Worm (Caenorhabditis elegans) whole organism, young adult: ENCODE measurements around the gene F25A2.1.

Experiments used
- B0019.2 ChIP-seq: fragments of 200-800 bp; sonication (Bioruptor generic); conservative IDR thresholded peaks from 2 replicates; pipeline ENCODE4 v1.3.6; 2022; ENCODE audit warnings: missing genetic modification reagents, missing genetic modification characterization, missing compliant biosample characterization
- B0336.3 ChIP-seq: fragments of 200-800 bp; sonication (Bioruptor generic); IDR thresholded peaks from 2 replicates; pipeline ENCODE4 v1.3.6; 2022; ENCODE audit warnings: missing genetic modification characterization, missing compliant biosample characterization
- F33H1.4 ChIP-seq: fragments of 200-800 bp; sonication (Bioruptor generic); IDR thresholded peaks from 2 replicates; pipeline ENCODE4 v1.3.6; 2022; ENCODE audit warnings: missing genetic modification reagents, missing genetic modification characterization, missing compliant biosample characterization
- F39B2.1 ChIP-seq: fragments of 200-800 bp; sonication (Bioruptor generic); IDR thresholded peaks from 2 replicates; pipeline ENCODE4 v1.3.6; 2022; ENCODE audit warnings: missing genetic modification reagents, missing genetic modification characterization, missing compliant biosample characterization
- F49E8.2 ChIP-seq: sonication (generic microtip); optimal IDR thresholded peaks from 3 replicates; lab custom pipeline; 2017; ENCODE audit warnings: missing genetic modification characterization, mild to moderate bottlenecking, missing compliant biosample characterization, antibody characterized with exemption, moderate library complexity; ENCODE audit not compliant: insufficient read depth
- K11D2.4 ChIP-seq: fragments of 200-800 bp; sonication (Bioruptor generic); IDR thresholded peaks from 2 replicates; pipeline ENCODE4 v1.3.6; 2022; ENCODE audit warnings: missing genetic modification reagents, missing genetic modification characterization, missing compliant biosample characterization
- K12H6.12 ChIP-seq: fragments of 200-800 bp; sonication (Bioruptor generic); optimal IDR thresholded peaks from 2 replicates; lab custom pipeline; 2018; ENCODE audit warnings: mild to moderate bottlenecking, missing genetic modification characterization, missing compliant biosample characterization
- T07F8.4 ChIP-seq: sonication (generic microtip); optimal IDR thresholded peaks from 2 replicates; lab custom pipeline; 2016; ENCODE audit warnings: mild to moderate bottlenecking, missing genetic modification characterization, moderate library complexity, missing compliant biosample characterization
- Y53F4B.3 ChIP-seq: fragments of 200-800 bp; sonication (Bioruptor generic); IDR thresholded peaks from 2 replicates; pipeline ENCODE4 v1.3.6; 2022; ENCODE audit warnings: missing genetic modification reagents, missing genetic modification characterization, missing compliant biosample characterization
- Y79H2A.3 ChIP-seq: fragments of 200-800 bp; sonication (Bioruptor generic); conservative IDR thresholded peaks from 2 replicates; pipeline ENCODE4 v1.3.6; 2022; ENCODE audit warnings: missing genetic modification reagents, missing genetic modification characterization, missing compliant biosample characterization
- ZK185.1 ChIP-seq: sonication (generic microtip); optimal IDR thresholded peaks from 2 replicates; lab custom pipeline; 2016; ENCODE audit warnings: mild to moderate bottlenecking, missing genetic modification characterization, missing compliant biosample characterization; ENCODE audit not compliant: poor library complexity, severe bottlenecking
- bed-1 ChIP-seq: fragments of 200-800 bp; sonication (Bioruptor generic); IDR thresholded peaks from 2 replicates; pipeline ENCODE4 v1.3.6; 2022; ENCODE audit warnings: missing genetic modification reagents, missing genetic modification characterization, missing compliant biosample characterization
- ccch-3 ChIP-seq: fragments of 200-800 bp; sonication (Bioruptor generic); optimal IDR thresholded peaks from 2 replicates; lab custom pipeline; 2018; ENCODE audit warnings: mild to moderate bottlenecking, missing genetic modification characterization, missing compliant biosample characterization
- cebp-2 ChIP-seq: fragments of 200-800 bp; sonication (Bioruptor generic); IDR thresholded peaks from 2 replicates; pipeline ENCODE4 v1.3.6; 2022; ENCODE audit warnings: missing genetic modification characterization, missing compliant biosample characterization
- ceh-100 ChIP-seq: fragments of 200-800 bp; sonication (Bioruptor generic); IDR thresholded peaks from 2 replicates; pipeline ENCODE4 v1.3.6; 2022; ENCODE audit warnings: missing genetic modification reagents, missing genetic modification characterization, missing compliant biosample characterization
- ceh-91 ChIP-seq: fragments of 200-800 bp; sonication (Bioruptor generic); IDR thresholded peaks from 2 replicates; pipeline ENCODE4 v1.3.6; 2022; ENCODE audit warnings: missing genetic modification reagents, missing genetic modification characterization, missing compliant biosample characterization
- chd-7 ChIP-seq: sonication (generic microtip); optimal IDR thresholded peaks from 2 replicates; lab custom pipeline; 2016; ENCODE audit warnings: mild to moderate bottlenecking, missing genetic modification characterization, moderate library complexity, missing compliant biosample characterization
- dpl-1 ChIP-seq: fragments of 150-350 bp; optimal IDR thresholded peaks from 2 replicates; lab custom pipeline; 2014; ENCODE audit warnings: missing biosample characterization, missing genetic modification reagents, missing genetic modification characterization
- efl-1 ChIP-seq: fragments of 150-350 bp; optimal IDR thresholded peaks from 2 replicates; lab custom pipeline; 2014; ENCODE audit warnings: missing biosample characterization, missing genetic modification reagents, missing genetic modification characterization
- egl-18 ChIP-seq: fragments of 200-800 bp; sonication (Bioruptor generic); IDR thresholded peaks from 2 replicates; pipeline ENCODE4 v1.3.6; 2022; ENCODE audit warnings: missing genetic modification reagents, missing genetic modification characterization, missing compliant biosample characterization
- egl-44 ChIP-seq: fragments of 200-800 bp; sonication (Bioruptor generic); IDR thresholded peaks from 2 replicates; pipeline ENCODE4 v1.3.6; 2022; ENCODE audit warnings: missing genetic modification reagents, missing genetic modification characterization, missing compliant biosample characterization
- egrh-3 ChIP-seq: fragments of 200-800 bp; sonication (Bioruptor generic); IDR thresholded peaks from 2 replicates; pipeline ENCODE4 v1.3.6; 2022; ENCODE audit warnings: missing genetic modification reagents, missing genetic modification characterization, missing compliant biosample characterization
- ekl-4 ChIP-seq: fragments of 200-800 bp; sonication (Bioruptor generic); IDR thresholded peaks from 2 replicates; pipeline ENCODE4 v1.3.6; 2022; ENCODE audit warnings: missing genetic modification reagents, missing genetic modification characterization, missing compliant biosample characterization
- fkh-3 ChIP-seq: sonication (generic microtip); optimal IDR thresholded peaks from 2 replicates; lab custom pipeline; 2016; ENCODE audit warnings: mild to moderate bottlenecking, missing genetic modification characterization, missing compliant biosample characterization
- hsf-1 ChIP-seq: fragments of 200-800 bp; sonication (Bioruptor generic); IDR thresholded peaks from 2 replicates; pipeline ENCODE4 v1.3.6; 2022; ENCODE audit warnings: missing genetic modification reagents, missing genetic modification characterization, missing compliant biosample characterization
- let-607 ChIP-seq, 2 experiments: fragments of 200-800 bp in 1 of 2; sonication (Bioruptor generic) in 1 of 2; sonication (generic microtip) in 1 of 2; optimal IDR thresholded peaks; 2 replicates each; lab custom pipeline; 2016 to 2018; ENCODE audit warnings: mild to moderate bottlenecking in 2 of 2, missing compliant biosample characterization in 2 of 2, missing genetic modification characterization in 2 of 2, moderate library complexity in 2 of 2, missing genotype in 1 of 2
- lin-26 ChIP-seq: fragments of 200-800 bp; sonication (Bioruptor generic); IDR thresholded peaks from 2 replicates; pipeline ENCODE4 v1.3.6; 2022; ENCODE audit warnings: missing genetic modification reagents, missing genetic modification characterization, missing compliant biosample characterization
- lin-54 ChIP-seq: fragments of 200-800 bp; sonication (Bioruptor generic); optimal IDR thresholded peaks from 2 replicates; lab custom pipeline; 2018; ENCODE audit warnings: mild to moderate bottlenecking, missing genetic modification characterization, missing compliant biosample characterization
- madf-10 ChIP-seq: sonication (generic microtip); optimal IDR thresholded peaks from 2 replicates; lab custom pipeline; 2016; ENCODE audit warnings: mild to moderate bottlenecking, missing genetic modification characterization, missing compliant biosample characterization
- madf-3 ChIP-seq: fragments of 200-800 bp; sonication (Bioruptor generic); IDR thresholded peaks from 2 replicates; pipeline ENCODE4 v1.3.6; 2022; ENCODE audit warnings: missing genetic modification reagents, missing genetic modification characterization, missing compliant biosample characterization
- mcd-1 ChIP-seq: fragments of 200-800 bp; sonication (Bioruptor generic); IDR thresholded peaks from 2 replicates; pipeline ENCODE4 v1.3.6; 2022; ENCODE audit warnings: missing genetic modification reagents, missing genetic modification characterization, missing compliant biosample characterization
- mel-28 ChIP-seq: sonication (generic microtip); optimal IDR thresholded peaks from 2 replicates; lab custom pipeline; 2016; ENCODE audit warnings: borderline replicate concordance, mild to moderate bottlenecking, missing genetic modification characterization, missing compliant biosample characterization
- mxl-1 ChIP-seq: sonication (generic microtip); optimal IDR thresholded peaks from 2 replicates; lab custom pipeline; 2016; ENCODE audit warnings: missing genetic modification characterization, missing compliant biosample characterization
- nfyb-1 ChIP-seq: fragments of 200-800 bp; sonication (Bioruptor generic); IDR thresholded peaks from 2 replicates; pipeline ENCODE4 v1.3.6; 2022; ENCODE audit warnings: missing genetic modification reagents, missing genetic modification characterization, missing compliant biosample characterization
- nhr-120 ChIP-seq: fragments of 200-800 bp; sonication (Bioruptor generic); IDR thresholded peaks from 2 replicates; pipeline ENCODE4 v1.3.6; 2022; ENCODE audit warnings: missing genetic modification characterization, missing compliant biosample characterization
- nhr-179 ChIP-seq: sonication (generic microtip); optimal IDR thresholded peaks from 2 replicates; lab custom pipeline; 2016; ENCODE audit warnings: mild to moderate bottlenecking, missing genetic modification characterization, missing compliant biosample characterization
- nhr-80 ChIP-seq: sonication (generic microtip); optimal IDR thresholded peaks from 2 replicates; lab custom pipeline; 2016; ENCODE audit warnings: missing genetic modification characterization, missing compliant biosample characterization
- rpc-1 ChIP-seq, 2 experiments: fragments of 150-350 bp in 1 of 2; sonication (generic microtip) in 1 of 2; optimal IDR thresholded peaks; 2 replicates each; lab custom pipeline; 2014 to 2018; ENCODE audit warnings: missing biosample characterization in 1 of 2, missing genetic modification characterization in 1 of 2, missing genetic modification reagents in 1 of 2, missing genotype in 1 of 2
- snpc-1.1 ChIP-seq: sonication (generic microtip); optimal IDR thresholded peaks from 2 replicates; lab custom pipeline; 2017; ENCODE audit warnings: missing genetic modification characterization, mild to moderate bottlenecking, missing compliant biosample characterization, antibody characterized with exemption, moderate library complexity, missing genotype, missing genetic modification reagents; ENCODE audit not compliant: insufficient read depth
- snpc-1.3 ChIP-seq: sonication (generic microtip); optimal IDR thresholded peaks from 2 replicates; lab custom pipeline; 2017; ENCODE audit warnings: missing genetic modification characterization, mild to moderate bottlenecking, missing compliant biosample characterization, antibody characterized with exemption, moderate library complexity, missing genotype, missing genetic modification reagents; ENCODE audit not compliant: insufficient read depth
- somi-1 ChIP-seq: fragments of 200-800 bp; sonication (Bioruptor generic); optimal IDR thresholded peaks from 2 replicates; lab custom pipeline; 2018; ENCODE audit warnings: mild to moderate bottlenecking, missing genetic modification characterization, missing compliant biosample characterization
- tbp1 ChIP-seq: fragments of 200-800 bp; sonication (Bioruptor generic); optimal IDR thresholded peaks from 2 replicates; lab custom pipeline; 2018; ENCODE audit warnings: mild to moderate bottlenecking, missing genetic modification characterization, missing compliant biosample characterization
- tlf-1 ChIP-seq: fragments of 200-800 bp; sonication (Bioruptor generic); optimal IDR thresholded peaks from 2 replicates; lab custom pipeline; 2018; ENCODE audit warnings: mild to moderate bottlenecking, missing genetic modification characterization, missing compliant biosample characterization
- unc-62 ChIP-seq: fragments of 150-350 bp; optimal IDR thresholded peaks from 2 replicates; lab custom pipeline; 2014; ENCODE audit warnings: missing biosample characterization, missing genetic modification reagents, missing genetic modification characterization
- zim-3 ChIP-seq: sonication (generic microtip); optimal IDR thresholded peaks from 2 replicates; lab custom pipeline; 2017; ENCODE audit warnings: mild to moderate bottlenecking, missing genetic modification characterization, moderate library complexity, missing compliant biosample characterization
- ztf-18 ChIP-seq: sonication (generic microtip); optimal IDR thresholded peaks from 2 replicates; lab custom pipeline; 2016; ENCODE audit warnings: missing genotype, mild to moderate bottlenecking, missing genetic modification characterization, missing compliant biosample characterization
- ztf-22 ChIP-seq: fragments of 200-800 bp; sonication (Bioruptor generic); optimal IDR thresholded peaks from 2 replicates; lab custom pipeline; 2018; ENCODE audit warnings: mild to moderate bottlenecking, missing genetic modification characterization, moderate library complexity, missing compliant biosample characterization
- ztf-3 ChIP-seq: fragments of 200-800 bp; sonication (Bioruptor generic); optimal IDR thresholded peaks from 2 replicates; lab custom pipeline; 2018; ENCODE audit warnings: mild to moderate bottlenecking, missing genetic modification characterization, missing compliant biosample characterization

The F25A2.1 gene

DNA sequence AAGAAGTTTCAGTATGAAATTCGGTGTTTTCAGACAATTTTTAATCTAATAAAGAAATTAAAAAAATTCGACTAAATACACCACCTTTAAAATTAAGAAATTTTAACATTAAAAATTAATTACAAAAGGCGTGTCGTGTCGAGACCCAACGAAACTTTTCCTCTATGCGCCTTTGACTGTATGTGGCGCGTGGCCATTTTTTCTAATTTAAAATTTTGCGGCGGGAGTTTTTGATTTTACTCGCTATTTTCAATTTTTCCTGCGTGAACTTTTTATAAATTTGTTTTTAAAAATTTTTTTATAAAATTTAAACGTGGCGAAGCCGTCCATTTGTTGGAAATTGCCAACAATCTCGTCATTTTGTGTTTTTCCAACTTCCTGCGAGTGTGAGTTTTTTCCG is 26.6 kb upstream of the F25A2.1 start:
- no peak for TF ChIP-seq K11D2.4 (GFP tag; lab: Robert Waterston, UW)
- no peak for TF ChIP-seq ccch-3 (GFP tag; lab: Kevin White, UChicago)
- TF ChIP-seq tbp1 (GFP tag; lab: Kevin White, UChicago): peak; percentile 40
- TF ChIP-seq madf-3: peak; percentile 29; the same call in 1 of the 2 replicates
- TF ChIP-seq ekl-4 (GFP tag; lab: Robert Waterston, UW): 0 out of 2 replicates have a peak, but pooled peaks have one; percentile 48
- TF ChIP-seq somi-1 (GFP tag; lab: Kevin White, UChicago): no peak
- no peak for TF ChIP-seq mxl-1 (tag; lab: Kevin White, UChicago)
- TF ChIP-seq hsf-1 (GFP tag; lab: Robert Waterston, UW): peak; percentile 71
- TF ChIP-seq K12H6.12 (tag; lab: Kevin White, UChicago): no peak
- no peak for TF ChIP-seq Y53F4B.3 (GFP tag; lab: Robert Waterston, UW)
- TF ChIP-seq Y79H2A.3 (GFP tag; lab: Robert Waterston, UW): no peak
- TF ChIP-seq mel-28 (tag; lab: Kevin White, UChicago): no peak
- peak; percentile 65 for TF ChIP-seq tlf-1 (GFP tag; lab: Kevin White, UChicago)
- no peak for TF ChIP-seq T07F8.4
- TF ChIP-seq fkh-3 (tag; lab: Kevin White, UChicago): no peak
- no peak for TF ChIP-seq unc-62 (GFP tag; lab: Kevin White, UChicago)
- no peak for TF ChIP-seq zim-3 (tag; lab: Kevin White, UChicago)
- TF ChIP-seq F39B2.1 (GFP tag; lab: Robert Waterston, UW): no peak
- TF ChIP-seq mcd-1: peak; percentile 57; the same call in 1 of the 2 replicates
- TF ChIP-seq ceh-91 (GFP tag; lab: Robert Waterston, UW): peak; percentile 86
- 0 out of 2 replicates have a peak, but pooled peaks have one; percentile 17 for TF ChIP-seq nfyb-1 (GFP tag; lab: Robert Waterston, UW)
- TF ChIP-seq egl-44 (GFP tag; lab: Robert Waterston, UW): no peak
- no peak for TF ChIP-seq nhr-120 (GFP tag; lab: Robert Waterston, UW)
- no peak for TF ChIP-seq ztf-18
- TF ChIP-seq chd-7 (tag; lab: Kevin White, UChicago): no peak
- TF ChIP-seq snpc-1.1: peak; percentile 34
- peak; percentile 76 for TF ChIP-seq lin-54
- no peak for TF ChIP-seq let-607 (tag; optimal IDR thresholded peaks at IDR 0.05; lab: Kevin White, UChicago)
- no peak for TF ChIP-seq F49E8.2 (tag; lab: Kevin White, UChicago)
- peak; percentile 15 for TF ChIP-seq snpc-1.3 (tag; lab: Kevin White, UChicago)
- peak; percentile 46; the same call in 1 of the 2 replicates for TF ChIP-seq B0019.2 (GFP tag; lab: Robert Waterston, UW)
- no peak for TF ChIP-seq nhr-80
- no peak for TF ChIP-seq lin-26 (GFP tag; lab: Robert Waterston, UW)
- TF ChIP-seq ceh-100: no peak
- TF ChIP-seq ztf-22 (GFP tag; lab: Kevin White, UChicago): no peak
- no peak for TF ChIP-seq bed-1 (GFP tag; lab: Robert Waterston, UW)
- TF ChIP-seq ZK185.1 (tag; lab: Kevin White, UChicago): no peak
- peak; percentile 87 for TF ChIP-seq efl-1
- TF ChIP-seq F33H1.4: peak; percentile 95
- TF ChIP-seq egl-18: no peak
- no peak for TF ChIP-seq rpc-1 (optimal IDR thresholded peaks at IDR 0.05; lab: Kevin White, UChicago)
- no peak for TF ChIP-seq rpc-1 (tag; optimal IDR thresholded peaks at IDR 0.05; lab: Kevin White, UChicago)
- TF ChIP-seq ztf-3 (GFP tag; lab: Kevin White, UChicago): no peak
- no peak; the same call in 1 of the 2 replicates for TF ChIP-seq B0336.3 (GFP tag; lab: Robert Waterston, UW)
- TF ChIP-seq madf-10: no peak
- TF ChIP-seq dpl-1 (GFP tag; lab: Kevin White, UChicago): peak; percentile 63
- no peak for TF ChIP-seq egrh-3 (GFP tag; lab: Robert Waterston, UW)
- no peak for TF ChIP-seq nhr-179 (tag; lab: Kevin White, UChicago)
- no peak for TF ChIP-seq cebp-2 (GFP tag; lab: Robert Waterston, UW)
